Worm (Caenorhabditis elegans): ENCODE measurements around the gene F36H5.10.

DNA sequence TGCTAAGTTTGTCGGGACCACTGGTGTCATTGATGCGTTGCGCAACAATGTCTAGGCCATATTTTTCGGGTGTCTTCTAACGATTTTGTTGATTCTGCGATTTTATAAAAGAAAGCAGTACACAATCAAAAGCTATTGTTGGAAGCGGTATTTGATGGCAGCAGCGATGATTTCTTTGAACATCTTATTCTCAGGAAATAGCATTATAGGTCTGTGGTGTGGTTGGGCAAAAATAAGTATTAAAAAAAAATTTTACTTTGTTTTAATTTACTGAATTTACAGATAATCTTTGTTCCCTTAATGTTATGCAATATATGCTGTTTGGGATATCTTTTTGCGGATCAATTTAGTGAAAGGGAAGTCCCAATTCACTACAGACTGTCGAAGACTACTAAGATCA, at the start of gene F36H5.10:
- TF ChIP-seq nhr-237 (tag; optimal IDR thresholded peaks at IDR 0.05) = no peak
- TF ChIP-seq nhr-11 (tag; optimal IDR thresholded peaks at IDR 0.05) = no peak
- TF ChIP-seq R02D3.7 (tag; optimal IDR thresholded peaks at IDR 0.05) = no peak
- no peak for TF ChIP-seq mab-5 (tag; optimal IDR thresholded peaks at IDR 0.05)
- TF ChIP-seq ZK546.5 (tag; optimal IDR thresholded peaks at IDR 0.05) = no peak
- TF ChIP-seq unc-39 (tag; optimal IDR thresholded peaks at IDR 0.05) = no peak
- TF ChIP-seq snpc-4 (tag; optimal IDR thresholded peaks at IDR 0.05) = no peak
- no peak for TF ChIP-seq nhr-77 (tag; optimal IDR thresholded peaks at IDR 0.05)
